Worm (Caenorhabditis elegans) whole organism, L1 larva: ENCODE measurements around the gene C05C10.3.

Source experiments
- ama-1 ChIP-seq: fragments of 150-350 bp; optimal IDR thresholded peaks from 2 replicates; lab custom pipeline; 2014
- blmp-1 ChIP-seq: fragments of 150-350 bp; optimal IDR thresholded peaks from 2 replicates; lab custom pipeline; 2014; ENCODE audit warnings: missing biosample characterization, missing genetic modification characterization
- ceh-90 ChIP-seq: sonication (generic microtip); optimal IDR thresholded peaks from 2 replicates; lab custom pipeline; 2016; ENCODE audit warnings: missing genetic modification characterization, missing compliant biosample characterization
- dpl-1 ChIP-seq, 3 experiments: fragments of 150-350 bp in 2 of 3; sonication (generic microtip) in 1 of 3; optimal IDR thresholded peaks; 2 replicates each; lab custom pipeline; 2014 to 2017; ENCODE audit warnings: missing biosample characterization in 3 of 3, missing genetic modification characterization in 3 of 3, missing genetic modification reagents in 3 of 3
- efl-3 ChIP-seq: fragments of 200-800 bp; sonication (Bioruptor generic); optimal IDR thresholded peaks from 2 replicates; lab custom pipeline; 2018; ENCODE audit warnings: mild to moderate bottlenecking, missing genetic modification characterization, missing compliant biosample characterization
- elt-2 ChIP-seq: sonication (generic microtip); optimal IDR thresholded peaks from 2 replicates; lab custom pipeline; 2016; ENCODE audit warnings: missing genetic modification characterization, mild to moderate bottlenecking, inconsistent platforms, missing compliant biosample characterization, missing genetic modification reagents
- grh-1 ChIP-seq: fragments of 200-800 bp; sonication (Bioruptor generic); IDR thresholded peaks from 2 replicates; pipeline ENCODE4 v1.3.6; 2022; ENCODE audit warnings: missing genetic modification reagents, missing genetic modification characterization, missing compliant biosample characterization
- nhr-11 ChIP-seq: fragments of 150-350 bp; optimal IDR thresholded peaks from 2 replicates; lab custom pipeline; 2014; ENCODE audit warnings: missing biosample characterization, missing genetic modification characterization
- nhr-12 ChIP-seq: sonication (generic microtip); optimal IDR thresholded peaks from 2 replicates; lab custom pipeline; 2017; ENCODE audit warnings: missing biosample characterization, missing genetic modification characterization
- nhr-28 ChIP-seq: fragments of 150-350 bp; optimal IDR thresholded peaks from 2 replicates; lab custom pipeline; 2014; ENCODE audit warnings: missing biosample characterization, missing genetic modification characterization
- nhr-77 ChIP-seq: fragments of 150-350 bp; optimal IDR thresholded peaks from 2 replicates; lab custom pipeline; 2014; ENCODE audit warnings: missing biosample characterization, missing genetic modification characterization
- skn-1 ChIP-seq: fragments of 150-350 bp; optimal IDR thresholded peaks from 2 replicates; lab custom pipeline; 2014; ENCODE audit warnings: missing biosample characterization, missing genetic modification characterization
- xbp-1 ChIP-seq: sonication (generic microtip); optimal IDR thresholded peaks from 2 replicates; lab custom pipeline; 2016; ENCODE audit warnings: missing genetic modification characterization, missing compliant biosample characterization
- ztf-4 ChIP-seq: fragments of 150-350 bp; optimal IDR thresholded peaks from 2 replicates; lab custom pipeline; 2014; ENCODE audit warnings: missing biosample characterization, missing genetic modification characterization

DNA sequence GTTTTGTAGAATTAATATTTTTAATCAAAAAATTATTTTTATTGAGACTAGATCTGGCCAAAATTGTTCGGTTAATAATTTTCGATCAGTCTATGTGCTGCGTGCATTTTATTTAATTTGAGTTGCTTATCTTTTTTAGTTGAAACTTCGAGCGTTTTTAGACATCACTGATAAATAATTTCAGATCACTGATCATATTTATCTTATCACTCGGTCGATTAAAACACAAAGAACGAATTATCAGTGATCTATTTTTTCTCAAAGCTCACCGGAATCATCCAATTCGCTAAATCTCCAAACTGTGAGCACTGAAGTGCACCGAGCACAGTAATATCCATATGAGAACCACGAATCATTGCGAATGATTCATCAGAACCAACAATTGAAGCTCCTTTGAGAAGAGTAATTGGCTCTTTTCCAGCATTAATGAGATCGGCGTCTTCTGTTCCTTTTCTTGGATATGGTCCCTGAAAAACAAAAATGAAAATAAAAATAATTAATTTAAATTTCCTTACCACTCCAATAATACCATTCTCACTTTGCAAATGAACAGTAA, 1.6 kb downstream of the C05C10.3 start:
- TF ChIP-seq nhr-28 (tag; lab: Kevin White, UChicago) (no peak), nhr-77 (tag; lab: Kevin White, UChicago) (no peak), nhr-11 (tag; lab: Kevin White, UChicago) (no peak), ama-1 (lab: Kevin White, UChicago) (peak; percentile 54), skn-1 (no peak), nhr-12 (tag; lab: Kevin White, UChicago) (no peak), blmp-1 (tag; lab: Kevin White, UChicago) (no peak), efl-3 (GFP tag; lab: Kevin White, UChicago) (no peak), ceh-90 (tag; lab: Kevin White, UChicago) (no peak), dpl-1 (GFP tag; optimal IDR thresholded peaks at IDR 0.05; lab: Kevin White, UChicago) (no peak), grh-1 (no peak), xbp-1 (tag; lab: Kevin White, UChicago) (no peak), ztf-4 (tag; lab: Kevin White, UChicago) (no peak), elt-2 (peak; percentile 63)
